Worm (Caenorhabditis elegans) whole organism, L4 larva: ENCODE data around the gene ctr-9.

Experiments used
- Y105C5A.15 ChIP-seq: fragments of 200-800 bp; sonication (Bioruptor generic); IDR thresholded peaks from 2 replicates; pipeline ENCODE4 v1.3.6; 2022; ENCODE audit warnings: missing genetic modification characterization, missing compliant biosample characterization
- egl-27 ChIP-seq: sonication (generic microtip); optimal IDR thresholded peaks from 3 replicates; lab custom pipeline; 2017; ENCODE audit warnings: missing biosample characterization, missing genetic modification reagents, missing genetic modification characterization
- lin-13 ChIP-seq: fragments of 150-350 bp; optimal IDR thresholded peaks from 2 replicates; lab custom pipeline; 2014; ENCODE audit warnings: missing biosample characterization, missing genetic modification reagents, missing genetic modification characterization
- madf-9 ChIP-seq: fragments of 200-800 bp; sonication (Bioruptor generic); conservative IDR thresholded peaks from 2 replicates; pipeline ENCODE4 v1.3.6; 2022; ENCODE audit warnings: missing genetic modification reagents, missing genetic modification characterization, missing compliant biosample characterization
- nhr-28 ChIP-seq: fragments of 150-350 bp; optimal IDR thresholded peaks from 2 replicates; lab custom pipeline; 2014; ENCODE audit warnings: missing biosample characterization, missing genetic modification characterization
- nhr-41 ChIP-seq: fragments of 200-800 bp; sonication (Bioruptor generic); IDR thresholded peaks from 2 replicates; pipeline ENCODE4 v1.3.6; 2022; ENCODE audit warnings: missing genetic modification reagents, missing genetic modification characterization, missing compliant biosample characterization
- nhr-77 ChIP-seq: fragments of 150-350 bp; optimal IDR thresholded peaks from 2 replicates; lab custom pipeline; 2014; ENCODE audit warnings: missing biosample characterization, missing genetic modification characterization
- rbr-2 ChIP-seq: sonication (generic microtip); optimal IDR thresholded peaks from 2 replicates; lab custom pipeline; 2016; ENCODE audit warnings: missing genotype, missing genetic modification characterization, missing compliant biosample characterization
- spr-1 ChIP-seq: sonication (generic microtip); optimal IDR thresholded peaks from 2 replicates; lab custom pipeline; 2016; ENCODE audit warnings: mild to moderate bottlenecking, missing genetic modification characterization, missing compliant biosample characterization
- tag-97 ChIP-seq: fragments of 200-800 bp; sonication (Bioruptor generic); IDR thresholded peaks from 2 replicates; pipeline ENCODE4 v1.3.6; 2022; ENCODE audit warnings: missing genetic modification characterization, missing compliant biosample characterization
- unc-39 ChIP-seq: sonication (generic microtip); optimal IDR thresholded peaks from 2 replicates; lab custom pipeline; 2017; ENCODE audit warnings: missing biosample characterization, missing genetic modification characterization
- zag-1 ChIP-seq: fragments of 150-350 bp; optimal IDR thresholded peaks from 2 replicates; lab custom pipeline; 2014; ENCODE audit warnings: missing biosample characterization, missing genetic modification characterization

- TF ChIP-seq nhr-41 (GFP tag; lab: Robert Waterston, UW) (no peak), Y105C5A.15 (GFP tag; lab: Robert Waterston, UW) (no peak), egl-27 (no peak), nhr-28 (tag; lab: Kevin White, UChicago) (no peak), lin-13 (GFP tag; lab: Kevin White, UChicago) (no peak), madf-9 (no peak), nhr-77 (no peak), tag-97 (GFP tag; lab: Robert Waterston, UW) (no peak), spr-1 (tag; lab: Kevin White, UChicago) (no peak), zag-1 (no peak), rbr-2 (tag; lab: Kevin White, UChicago) (no peak), unc-39 (no peak)
Measured at ce11 chrIII:9525252-9525651, 34.1 kb downstream of the ctr-9 start, which contains the start of gene trpp-3.
